Worm (Caenorhabditis elegans) whole organism, young adult: ENCODE results near the gene Y111B2A.12.

Experiments used
- B0019.2 ChIP-seq: fragments of 200-800 bp; sonication (Bioruptor generic); conservative IDR thresholded peaks from 2 replicates; pipeline ENCODE4 v1.3.6; 2022; ENCODE audit warnings: missing genetic modification reagents, missing genetic modification characterization, missing compliant biosample characterization
- B0261.1 ChIP-seq: sonication (generic microtip); optimal IDR thresholded peaks from 2 replicates; lab custom pipeline; 2016; ENCODE audit warnings: mild to moderate bottlenecking, missing genetic modification characterization, moderate library complexity, missing compliant biosample characterization
- D2030.7 ChIP-seq: fragments of 200-800 bp; sonication (Bioruptor generic); IDR thresholded peaks from 2 replicates; pipeline ENCODE4 v1.3.6; 2022; ENCODE audit warnings: missing genetic modification reagents, missing genetic modification characterization, missing compliant biosample characterization
- F49E8.2 ChIP-seq: sonication (generic microtip); optimal IDR thresholded peaks from 3 replicates; lab custom pipeline; 2017; ENCODE audit warnings: missing genetic modification characterization, mild to moderate bottlenecking, missing compliant biosample characterization, antibody characterized with exemption, moderate library complexity; ENCODE audit not compliant: insufficient read depth
- F52B5.7 ChIP-seq: sonication (generic microtip); optimal IDR thresholded peaks from 2 replicates; lab custom pipeline; 2016; ENCODE audit warnings: mild to moderate bottlenecking, missing genetic modification characterization, missing compliant biosample characterization
- F57A8.1 ChIP-seq: fragments of 200-800 bp; sonication (Bioruptor generic); optimal IDR thresholded peaks from 2 replicates; lab custom pipeline; 2018; ENCODE audit warnings: mild to moderate bottlenecking, missing genetic modification characterization, moderate library complexity, missing compliant biosample characterization
- Y53F4B.3 ChIP-seq: fragments of 200-800 bp; sonication (Bioruptor generic); IDR thresholded peaks from 2 replicates; pipeline ENCODE4 v1.3.6; 2022; ENCODE audit warnings: missing genetic modification reagents, missing genetic modification characterization, missing compliant biosample characterization
- Y53G8AR.9 ChIP-seq: fragments of 200-800 bp; sonication (Bioruptor generic); conservative IDR thresholded peaks from 2 replicates; pipeline ENCODE4 v1.3.6; 2022; ENCODE audit warnings: missing genetic modification reagents, missing genetic modification characterization, missing compliant biosample characterization
- ZK185.1 ChIP-seq: sonication (generic microtip); optimal IDR thresholded peaks from 2 replicates; lab custom pipeline; 2016; ENCODE audit warnings: mild to moderate bottlenecking, missing genetic modification characterization, missing compliant biosample characterization; ENCODE audit not compliant: poor library complexity, severe bottlenecking
- attf-3 ChIP-seq: fragments of 200-800 bp; sonication (Bioruptor generic); conservative IDR thresholded peaks from 2 replicates; pipeline ENCODE4 v1.3.6; 2022; ENCODE audit warnings: missing genetic modification reagents, missing genetic modification characterization, missing compliant biosample characterization
- bed-2 ChIP-seq: fragments of 200-800 bp; sonication (Bioruptor generic); IDR thresholded peaks from 2 replicates; pipeline ENCODE4 v1.3.6; 2022; ENCODE audit warnings: missing genetic modification reagents, missing genetic modification characterization, missing compliant biosample characterization
- ccch-3 ChIP-seq: fragments of 200-800 bp; sonication (Bioruptor generic); optimal IDR thresholded peaks from 2 replicates; lab custom pipeline; 2018; ENCODE audit warnings: mild to moderate bottlenecking, missing genetic modification characterization, missing compliant biosample characterization
- cebp-1 ChIP-seq, 2 experiments: fragments of 200-800 bp in 1 of 2; sonication (Bioruptor generic) in 1 of 2; sonication (generic microtip) in 1 of 2; IDR thresholded peaks in 1 of 2; optimal IDR thresholded peaks in 1 of 2; 2 replicates each; pipeline versions ENCODE4 v1.3.6 to Lab custom; 2017 to 2022; ENCODE audit warnings: missing compliant biosample characterization in 2 of 2, missing genetic modification characterization in 2 of 2, mild to moderate bottlenecking in 1 of 2, missing genetic modification reagents in 1 of 2, moderate library complexity in 1 of 2
- cebp-2 ChIP-seq: fragments of 200-800 bp; sonication (Bioruptor generic); IDR thresholded peaks from 2 replicates; pipeline ENCODE4 v1.3.6; 2022; ENCODE audit warnings: missing genetic modification characterization, missing compliant biosample characterization
- ceh-27 ChIP-seq: fragments of 200-800 bp; sonication (Bioruptor generic); optimal IDR thresholded peaks from 2 replicates; lab custom pipeline; 2018; ENCODE audit warnings: mild to moderate bottlenecking, missing genetic modification characterization, moderate library complexity, missing compliant biosample characterization
- ceh-40 ChIP-seq: fragments of 200-800 bp; sonication (Bioruptor generic); IDR thresholded peaks from 2 replicates; pipeline ENCODE4 v1.3.6; 2022; ENCODE audit warnings: missing genetic modification characterization, missing compliant biosample characterization
- ceh-79 ChIP-seq: sonication (generic microtip); optimal IDR thresholded peaks from 2 replicates; lab custom pipeline; 2017; ENCODE audit warnings: mild to moderate bottlenecking, missing genetic modification characterization, missing compliant biosample characterization
- ceh-91 ChIP-seq: fragments of 200-800 bp; sonication (Bioruptor generic); IDR thresholded peaks from 2 replicates; pipeline ENCODE4 v1.3.6; 2022; ENCODE audit warnings: missing genetic modification reagents, missing genetic modification characterization, missing compliant biosample characterization
- ekl-4 ChIP-seq: fragments of 200-800 bp; sonication (Bioruptor generic); IDR thresholded peaks from 2 replicates; pipeline ENCODE4 v1.3.6; 2022; ENCODE audit warnings: missing genetic modification reagents, missing genetic modification characterization, missing compliant biosample characterization
- ets-4 ChIP-seq: fragments of 200-800 bp; sonication (Bioruptor generic); optimal IDR thresholded peaks from 2 replicates; lab custom pipeline; 2018; ENCODE audit warnings: mild to moderate bottlenecking, missing genetic modification characterization, missing compliant biosample characterization
- him-1 ChIP-seq: sonication (generic microtip); optimal IDR thresholded peaks from 2 replicates; lab custom pipeline; 2016; ENCODE audit warnings: missing genotype, missing genetic modification reagents, missing genetic modification characterization, missing compliant biosample characterization
- hmg-1.2 ChIP-seq: fragments of 200-800 bp; sonication (Bioruptor generic); IDR thresholded peaks from 2 replicates; pipeline ENCODE4 v1.3.6; 2022; ENCODE audit warnings: missing genetic modification reagents, missing genetic modification characterization, missing compliant biosample characterization
- hmg-20 ChIP-seq: fragments of 200-800 bp; sonication (Bioruptor generic); IDR thresholded peaks from 2 replicates; pipeline ENCODE4 v1.3.6; 2022; ENCODE audit warnings: missing genetic modification reagents, missing genetic modification characterization, missing compliant biosample characterization
- lin-54 ChIP-seq: fragments of 200-800 bp; sonication (Bioruptor generic); optimal IDR thresholded peaks from 2 replicates; lab custom pipeline; 2018; ENCODE audit warnings: mild to moderate bottlenecking, missing genetic modification characterization, missing compliant biosample characterization
- madf-10 ChIP-seq: sonication (generic microtip); optimal IDR thresholded peaks from 2 replicates; lab custom pipeline; 2016; ENCODE audit warnings: mild to moderate bottlenecking, missing genetic modification characterization, missing compliant biosample characterization
- madf-3 ChIP-seq: fragments of 200-800 bp; sonication (Bioruptor generic); IDR thresholded peaks from 2 replicates; pipeline ENCODE4 v1.3.6; 2022; ENCODE audit warnings: missing genetic modification reagents, missing genetic modification characterization, missing compliant biosample characterization
- mcd-1 ChIP-seq: fragments of 200-800 bp; sonication (Bioruptor generic); IDR thresholded peaks from 2 replicates; pipeline ENCODE4 v1.3.6; 2022; ENCODE audit warnings: missing genetic modification reagents, missing genetic modification characterization, missing compliant biosample characterization
- mel-28 ChIP-seq: sonication (generic microtip); optimal IDR thresholded peaks from 2 replicates; lab custom pipeline; 2016; ENCODE audit warnings: borderline replicate concordance, mild to moderate bottlenecking, missing genetic modification characterization, missing compliant biosample characterization
- nfya-1 ChIP-seq: sonication (generic microtip); optimal IDR thresholded peaks from 2 replicates; lab custom pipeline; 2017; ENCODE audit warnings: antibody characterized with exemption, missing compliant biosample characterization, missing genetic modification characterization, borderline replicate concordance; ENCODE audit not compliant: insufficient read depth
- nfya-2 ChIP-seq: fragments of 200-800 bp; sonication (Bioruptor generic); IDR thresholded peaks from 2 replicates; pipeline ENCODE4 v1.3.6; 2022; ENCODE audit warnings: missing genetic modification reagents, missing genetic modification characterization, missing compliant biosample characterization
- nhr-179 ChIP-seq: sonication (generic microtip); optimal IDR thresholded peaks from 2 replicates; lab custom pipeline; 2016; ENCODE audit warnings: mild to moderate bottlenecking, missing genetic modification characterization, missing compliant biosample characterization
- pbrm-1 ChIP-seq: fragments of 200-800 bp; sonication (Bioruptor generic); IDR thresholded peaks from 2 replicates; pipeline ENCODE4 v1.3.6; 2022; ENCODE audit warnings: missing genetic modification reagents, missing genetic modification characterization, missing compliant biosample characterization
- sdz-38 ChIP-seq: sonication (generic microtip); optimal IDR thresholded peaks from 2 replicates; lab custom pipeline; 2016; ENCODE audit warnings: missing genotype, missing genetic modification characterization, missing compliant biosample characterization
- somi-1 ChIP-seq: fragments of 200-800 bp; sonication (Bioruptor generic); optimal IDR thresholded peaks from 2 replicates; lab custom pipeline; 2018; ENCODE audit warnings: mild to moderate bottlenecking, missing genetic modification characterization, missing compliant biosample characterization
- unc-130 ChIP-seq: sonication (generic microtip); optimal IDR thresholded peaks from 2 replicates; lab custom pipeline; 2016; ENCODE audit warnings: missing genetic modification reagents, missing genetic modification characterization, missing compliant biosample characterization
- zfh-2 ChIP-seq: fragments of 200-800 bp; sonication (Bioruptor generic); conservative IDR thresholded peaks from 2 replicates; pipeline ENCODE4 v1.3.6; 2022; ENCODE audit warnings: missing genetic modification reagents, missing genetic modification characterization, missing compliant biosample characterization
- zim-3 ChIP-seq: sonication (generic microtip); optimal IDR thresholded peaks from 2 replicates; lab custom pipeline; 2017; ENCODE audit warnings: mild to moderate bottlenecking, missing genetic modification characterization, moderate library complexity, missing compliant biosample characterization
- ztf-25 ChIP-seq: fragments of 200-800 bp; sonication (Bioruptor generic); IDR thresholded peaks from 2 replicates; pipeline ENCODE4 v1.3.6; 2022; ENCODE audit warnings: missing genetic modification reagents, missing genetic modification characterization, missing compliant biosample characterization
- ztf-26 ChIP-seq: sonication (generic microtip); optimal IDR thresholded peaks from 2 replicates; lab custom pipeline; 2017; ENCODE audit warnings: missing genetic modification characterization, missing compliant biosample characterization
- ztf-28 ChIP-seq: fragments of 200-800 bp; sonication (Bioruptor generic); IDR thresholded peaks from 2 replicates; pipeline ENCODE4 v1.3.6; 2022; ENCODE audit warnings: missing genetic modification reagents, missing genetic modification characterization, missing compliant biosample characterization

Y111B2A.12 gene

DNA sequence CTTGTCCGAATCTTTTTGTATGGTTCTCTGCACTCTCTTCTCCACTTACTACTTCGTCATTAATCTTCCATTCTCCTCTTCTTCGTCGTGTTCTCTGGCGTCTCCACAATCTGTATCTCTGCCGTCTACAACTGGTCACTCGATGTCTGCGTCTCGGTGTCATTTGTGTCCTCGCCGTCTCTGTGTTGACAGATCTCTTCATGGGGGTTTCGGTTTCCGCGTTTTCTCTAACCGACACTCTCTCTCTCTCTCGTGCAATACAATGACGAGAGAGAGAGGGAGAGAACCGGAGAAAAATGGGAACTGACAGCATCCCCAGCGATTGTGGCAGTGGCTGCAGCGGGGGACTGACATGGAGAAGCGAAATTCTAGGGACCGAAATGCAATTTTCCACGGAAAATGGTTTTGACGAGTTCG, 3.4 kb downstream of the Y111B2A.12 start (continued):
- TF ChIP-seq unc-130 (GFP tag; lab: Kevin White, UChicago) (no peak), F57A8.1 (GFP tag; lab: Kevin White, UChicago) (no peak), F52B5.7 (peak; percentile 78), bed-2 (GFP tag; lab: Robert Waterston, UW) (0 out of 2 replicates have a peak, but pooled peaks have one; percentile 9), sdz-38 (tag; lab: Kevin White, UChicago) (no peak), nfya-1 (tag; lab: Kevin White, UChicago) (no peak), madf-3 (GFP tag; lab: Robert Waterston, UW) (peak; percentile 94), ccch-3 (GFP tag; lab: Kevin White, UChicago) (no peak), ceh-27 (GFP tag; lab: Kevin White, UChicago) (peak; percentile 95), ceh-91 (GFP tag; lab: Robert Waterston, UW) (no peak), somi-1 (peak; percentile 99), lin-54 (GFP tag; lab: Kevin White, UChicago) (peak; percentile 78), Y53F4B.3 (GFP tag; lab: Robert Waterston, UW) (no peak), F49E8.2 (tag; lab: Kevin White, UChicago) (no peak), ekl-4 (GFP tag; lab: Robert Waterston, UW) (peak; percentile 94), ceh-79 (no peak), ZK185.1 (peak; percentile 83), ets-4 (peak; percentile 82), attf-3 (GFP tag; lab: Robert Waterston, UW) (peak; percentile 46), B0261.1 (tag; lab: Kevin White, UChicago) (peak; percentile 0), him-1 (tag; lab: Kevin White, UChicago) (no peak), hmg-20 (GFP tag; lab: Robert Waterston, UW) (0 out of 2 replicates have a peak, but pooled peaks have one; percentile 49), hmg-1.2 (GFP tag; lab: Robert Waterston, UW) (peak; percentile 93), pbrm-1 (GFP tag; lab: Robert Waterston, UW) (peak; percentile 94), Y53G8AR.9 (GFP tag; lab: Robert Waterston, UW) (peak; percentile 87), ztf-26 (tag; lab: Kevin White, UChicago) (peak; percentile 93), ztf-28 (no peak), madf-10 (tag; lab: Kevin White, UChicago) (peak; percentile 94), nhr-179 (tag; lab: Kevin White, UChicago) (no peak), D2030.7 (GFP tag; lab: Robert Waterston, UW) (no peak)

DNA sequence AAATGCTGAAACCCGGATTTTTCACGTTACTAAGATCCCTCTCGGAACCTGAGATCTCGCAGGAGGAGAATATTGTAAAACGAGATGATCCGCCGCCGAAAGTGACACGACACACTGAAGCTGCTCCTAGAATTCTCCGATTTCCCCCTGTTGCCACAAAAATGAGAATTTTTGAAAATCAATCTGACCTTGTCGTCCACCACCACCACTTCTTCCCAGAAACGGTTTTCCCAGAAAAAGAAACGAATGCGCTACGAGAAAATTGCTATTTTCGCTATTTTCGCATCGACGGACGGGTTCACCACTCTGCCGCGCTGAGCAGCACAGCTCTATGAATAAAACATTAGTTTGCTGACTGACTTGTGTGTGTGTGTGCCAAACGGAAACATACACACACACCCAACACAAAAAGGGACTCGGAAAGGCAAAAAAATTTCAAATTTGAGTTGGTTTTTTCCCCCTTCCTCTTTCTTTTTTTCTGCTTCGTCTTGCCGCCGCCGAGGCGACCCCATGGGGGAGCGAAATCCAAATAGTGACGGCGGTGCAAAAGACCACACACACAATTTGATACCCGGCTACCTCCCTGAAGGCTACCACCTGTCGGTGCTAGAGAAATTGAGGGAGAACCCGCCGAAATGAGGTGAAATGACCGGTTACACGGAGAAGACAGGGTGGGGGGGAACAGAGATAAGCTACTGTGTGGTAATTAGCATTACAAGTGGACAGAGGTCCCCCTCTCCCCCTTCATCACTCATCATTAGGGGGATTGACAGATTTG, 4.2 kb downstream of the Y111B2A.12 start:
- TF ChIP-seq cebp-2 (GFP tag; lab: Robert Waterston, UW) (0 out of 2 replicates have a peak, but pooled peaks have one; percentile 34), ceh-40 (no peak), nfya-2 (GFP tag; lab: Robert Waterston, UW) (0 out of 2 replicates have a peak, but pooled peaks have one; percentile 3), zim-3 (tag; lab: Kevin White, UChicago) (no peak), zfh-2 (GFP tag; lab: Robert Waterston, UW) (peak; percentile 58; the same call in 1 of the 2 replicates), sdz-38 (tag; lab: Kevin White, UChicago) (no peak), B0019.2 (GFP tag; lab: Robert Waterston, UW) (no peak), cebp-1 (GFP tag; IDR thresholded peaks at IDR 0.05; lab: Robert Waterston, UW) (no peak), cebp-1 (tag; optimal IDR thresholded peaks at IDR 0.05; lab: Kevin White, UChicago) (peak; percentile 21), mcd-1 (GFP tag; lab: Robert Waterston, UW) (no peak), ztf-25 (0 out of 2 replicates have a peak, but pooled peaks have one; percentile 54), mel-28 (no peak)
